Fruit fly (Drosophila melanogaster) whole organism, embryonic: ENCODE results near the gene SIDL.
A peak's percentile ranks its signal among the peaks of the same experiment; 100 is the strongest.

Source experiments
- Ada2b ChIP-seq: fragments of 200-800 bp; sonication (Bioruptor generic); IDR thresholded peaks from 2 replicates; pipeline ENCODE4 v1.3.6; 2022; ENCODE audit warnings: missing biosample characterization, missing genetic modification characterization
- Antp ChIP-seq: fragments of 200-800 bp; sonication (Bioruptor generic); optimal IDR thresholded peaks from 3 replicates; lab custom pipeline; 2016; ENCODE audit warnings: missing biosample characterization, missing genetic modification characterization
- CG10366 ChIP-seq: fragments of 200-800 bp; sonication (Bioruptor generic); IDR thresholded peaks from 2 replicates; pipeline ENCODE4 v1.3.6; 2022; ENCODE audit warnings: missing biosample characterization, missing genetic modification characterization
- CG11504 ChIP-seq: fragments of 200-800 bp; sonication (Bioruptor generic); optimal IDR thresholded peaks from 3 replicates; lab custom pipeline; 2019; ENCODE audit warnings: missing biosample characterization, mild to moderate bottlenecking, missing genetic modification characterization, moderate library complexity
- CG12219 ChIP-seq: fragments of 200-800 bp; sonication (Bioruptor generic); optimal IDR thresholded peaks from 3 replicates; lab custom pipeline; 2018; ENCODE audit warnings: missing biosample characterization, mild to moderate bottlenecking, missing genetic modification characterization
- CG12391 ChIP-seq: fragments of 200-800 bp; sonication (Bioruptor generic); optimal IDR thresholded peaks from 3 replicates; lab custom pipeline; 2018; ENCODE audit warnings: missing biosample characterization, mild to moderate bottlenecking, missing genetic modification characterization, moderate library complexity
- CG13624 ChIP-seq: fragments of 200-800 bp; sonication (Bioruptor generic); optimal IDR thresholded peaks from 2 replicates; lab custom pipeline; 2016; ENCODE audit warnings: missing biosample characterization, missing genetic modification characterization
- CG14667 ChIP-seq: fragments of 200-800 bp; sonication (Bioruptor generic); IDR thresholded peaks from 2 replicates; pipeline ENCODE4 v1.3.6; 2022; ENCODE audit warnings: missing biosample characterization, missing genetic modification characterization
- CG15601 ChIP-seq: fragments of 200-800 bp; sonication (Bioruptor generic); optimal IDR thresholded peaks from 3 replicates; lab custom pipeline; 2019; ENCODE audit warnings: missing biosample characterization, mild to moderate bottlenecking, missing genetic modification characterization, moderate library complexity
- CG1603 ChIP-seq: fragments of 200-800 bp; sonication (Bioruptor generic); optimal IDR thresholded peaks from 2 replicates; lab custom pipeline; 2019; ENCODE audit warnings: missing biosample characterization, mild to moderate bottlenecking, missing genetic modification characterization, moderate library complexity
- CG16813 ChIP-seq: fragments of 200-800 bp; sonication (Bioruptor generic); IDR thresholded peaks from 3 replicates; pipeline ENCODE4 v1.3.6; 2022; ENCODE audit warnings: missing biosample characterization, missing genetic modification characterization; ENCODE audit not compliant: partially characterized antibody
- CG18764 ChIP-seq: fragments of 200-800 bp; sonication (Bioruptor generic); optimal IDR thresholded peaks from 3 replicates; lab custom pipeline; 2016; ENCODE audit warnings: missing biosample characterization, missing genetic modification characterization
- CG2202 ChIP-seq: fragments of 200-800 bp; sonication (Bioruptor generic); optimal IDR thresholded peaks from 2 replicates; lab custom pipeline; 2018; ENCODE audit warnings: missing biosample characterization, mild to moderate bottlenecking, missing genetic modification characterization
- CG4617 ChIP-seq: fragments of 200-800 bp; sonication (Bioruptor generic); optimal IDR thresholded peaks from 3 replicates; lab custom pipeline; 2016; ENCODE audit warnings: missing biosample characterization, missing genetic modification characterization, borderline replicate concordance
- CG8359 ChIP-seq: fragments of 200-800 bp; sonication (Bioruptor generic); optimal IDR thresholded peaks from 2 replicates; lab custom pipeline; 2017; ENCODE audit warnings: missing biosample characterization, mild to moderate bottlenecking, missing genetic modification characterization, borderline replicate concordance
- CG8478 ChIP-seq: fragments of >200 bp; optimal IDR thresholded peaks from 2 replicates; lab custom pipeline; 2018
- CHES-1-like ChIP-seq: fragments of 200-800 bp; sonication (Bioruptor generic); optimal IDR thresholded peaks from 2 replicates; lab custom pipeline; 2016; ENCODE audit warnings: missing biosample characterization, missing genetic modification characterization
- Camta ChIP-seq: fragments of 200-800 bp; sonication (Bioruptor generic); optimal IDR thresholded peaks from 2 replicates; lab custom pipeline; 2016; ENCODE audit warnings: missing biosample characterization, missing genetic modification characterization
- Dp ChIP-seq: fragments of 200-800 bp; sonication (Bioruptor generic); optimal IDR thresholded peaks from 2 replicates; lab custom pipeline; 2018; ENCODE audit warnings: missing biosample characterization, mild to moderate bottlenecking, missing genetic modification characterization, moderate library complexity
- Dref ChIP-seq: fragments of 200-800 bp; sonication (Bioruptor generic); IDR thresholded peaks from 2 replicates; pipeline ENCODE4 v1.3.6; 2022; ENCODE audit warnings: missing biosample characterization, missing genetic modification characterization
- E2f2 ChIP-seq: fragments of 200-800 bp; sonication (Bioruptor generic); IDR thresholded peaks from 2 replicates; pipeline ENCODE4 v1.3.6; 2022; ENCODE audit warnings: missing biosample characterization, missing genetic modification characterization
- HLH4C ChIP-seq: fragments of 200-800 bp; sonication (Bioruptor generic); IDR thresholded peaks from 3 replicates; pipeline ENCODE4 v1.3.6; 2022; ENCODE audit warnings: missing biosample characterization, missing genetic modification characterization; ENCODE audit not compliant: partially characterized antibody
- HLHmδ ChIP-seq: fragments of 200-800 bp; sonication (Bioruptor generic); optimal IDR thresholded peaks from 2 replicates; lab custom pipeline; 2018; ENCODE audit warnings: missing biosample characterization, mild to moderate bottlenecking, missing genetic modification characterization, moderate library complexity
- Hmx ChIP-seq: fragments of 200-800 bp; sonication (Bioruptor generic); optimal IDR thresholded peaks from 2 replicates; lab custom pipeline; 2016; ENCODE audit warnings: missing biosample characterization, missing genetic modification characterization
- Myb ChIP-seq: fragments of 200-800 bp; sonication (Bioruptor generic); optimal IDR thresholded peaks from 2 replicates; lab custom pipeline; 2016; ENCODE audit warnings: missing biosample characterization, missing genetic modification characterization
- NC2β ChIP-seq: fragments of 200-800 bp; sonication (Bioruptor generic); optimal IDR thresholded peaks from 2 replicates; lab custom pipeline; 2016; ENCODE audit warnings: missing biosample characterization, missing genetic modification characterization
- NfI ChIP-seq: fragments of 200-800 bp; sonication (Bioruptor generic); optimal IDR thresholded peaks from 3 replicates; lab custom pipeline; 2018; ENCODE audit warnings: missing biosample characterization, mild to moderate bottlenecking, missing genetic modification characterization, moderate library complexity
- Ptx1 ChIP-seq: fragments of 200-800 bp; sonication (Bioruptor generic); IDR thresholded peaks from 2 replicates; pipeline ENCODE4 v1.3.6; 2022; ENCODE audit warnings: missing biosample characterization, missing genetic modification characterization
- Sin3A ChIP-seq: fragments of >200 bp; optimal IDR thresholded peaks from 2 replicates; lab custom pipeline; 2018
- Sry-δ ChIP-seq: fragments of 200-800 bp; sonication (Bioruptor generic); optimal IDR thresholded peaks from 2 replicates; lab custom pipeline; 2016; ENCODE audit warnings: missing biosample characterization, missing genetic modification characterization
- amos ChIP-seq: fragments of 200-800 bp; sonication (Bioruptor generic); IDR thresholded peaks from 2 replicates; pipeline ENCODE4 v1.3.6; 2022; ENCODE audit warnings: missing biosample characterization, missing genetic modification characterization; ENCODE audit not compliant: partially characterized antibody
- ato ChIP-seq: fragments of 200-800 bp; sonication (Bioruptor generic); IDR thresholded peaks from 2 replicates; pipeline ENCODE4 v1.3.6; 2022; ENCODE audit warnings: missing biosample characterization, missing genetic modification characterization; ENCODE audit not compliant: partially characterized antibody
- chm ChIP-seq: fragments of 200-800 bp; sonication (Bioruptor generic); IDR thresholded peaks from 2 replicates; pipeline ENCODE4 v1.3.6; 2022; ENCODE audit warnings: missing biosample characterization, missing genetic modification characterization
- crol ChIP-seq: fragments of 200-800 bp; sonication (Bioruptor generic); IDR thresholded peaks from 2 replicates; pipeline ENCODE4 v1.3.6; 2022; ENCODE audit warnings: missing biosample characterization, missing genetic modification characterization
- dmrt11E ChIP-seq: fragments of 200-800 bp; sonication (Bioruptor generic); optimal IDR thresholded peaks from 3 replicates; lab custom pipeline; 2018; ENCODE audit warnings: missing biosample characterization, mild to moderate bottlenecking, missing genetic modification characterization, moderate library complexity
- esg ChIP-seq: fragments of 200-800 bp; sonication (Bioruptor generic); conservative IDR thresholded peaks from 2 replicates; pipeline ENCODE4 v1.3.6; 2022; ENCODE audit warnings: missing biosample characterization, missing genetic modification characterization
- hbn ChIP-seq: fragments of 200-800 bp; sonication (Bioruptor generic); IDR thresholded peaks from 2 replicates; pipeline ENCODE4 v1.3.6; 2022; ENCODE audit warnings: missing biosample characterization, missing genetic modification characterization; ENCODE audit not compliant: partially characterized antibody
- jumu ChIP-seq: fragments of 200-800 bp; sonication (Bioruptor generic); optimal IDR thresholded peaks from 3 replicates; lab custom pipeline; 2016; ENCODE audit warnings: missing biosample characterization, missing genetic modification characterization
- kah ChIP-seq: fragments of 200-800 bp; sonication (Bioruptor generic); optimal IDR thresholded peaks from 2 replicates; lab custom pipeline; 2018; ENCODE audit warnings: missing biosample characterization, mild to moderate bottlenecking, missing genetic modification characterization
- mld ChIP-seq: fragments of 200-800 bp; sonication (Bioruptor generic); IDR thresholded peaks from 3 replicates; pipeline ENCODE4 v1.3.6; 2022; ENCODE audit warnings: missing biosample characterization, missing genetic modification characterization; ENCODE audit not compliant: partially characterized antibody
- phol ChIP-seq: fragments of 200-800 bp; sonication (Bioruptor generic); optimal IDR thresholded peaks from 3 replicates; lab custom pipeline; 2018; ENCODE audit warnings: missing biosample characterization, mild to moderate bottlenecking, missing genetic modification characterization, moderate library complexity
- pum ChIP-seq: fragments of 200-800 bp; sonication (Bioruptor generic); optimal IDR thresholded peaks from 2 replicates; lab custom pipeline; 2016; ENCODE audit warnings: missing biosample characterization, missing genetic modification characterization
- rib ChIP-seq: fragments of 200-800 bp; sonication (Bioruptor generic); IDR thresholded peaks from 2 replicates; pipeline ENCODE4 v1.3.6; 2022; ENCODE audit warnings: missing biosample characterization, missing genetic modification characterization
- row ChIP-seq: fragments of 200-800 bp; sonication (Bioruptor generic); IDR thresholded peaks from 3 replicates; pipeline ENCODE4 v1.3.6; 2022; ENCODE audit warnings: missing biosample characterization, missing genetic modification characterization
- tin ChIP-seq: fragments of 200-800 bp; sonication (Bioruptor generic); optimal IDR thresholded peaks from 3 replicates; lab custom pipeline; 2016; ENCODE audit warnings: missing biosample characterization, missing genetic modification characterization
- tup ChIP-seq: fragments of 200-800 bp; sonication (Bioruptor generic); optimal IDR thresholded peaks from 2 replicates; lab custom pipeline; 2016; ENCODE audit warnings: missing biosample characterization, mild to moderate bottlenecking, missing genetic modification characterization, moderate library complexity
- unc-4 ChIP-seq: fragments of 200-800 bp; sonication (Bioruptor generic); IDR thresholded peaks from 2 replicates; pipeline ENCODE4 v1.3.6; 2022; ENCODE audit warnings: missing biosample characterization, missing genetic modification characterization; ENCODE audit not compliant: partially characterized antibody
- wdn ChIP-seq: fragments of 200-800 bp; sonication (Bioruptor generic); IDR thresholded peaks from 2 replicates; pipeline ENCODE4 v1.3.6; 2022; ENCODE audit warnings: missing biosample characterization, missing genetic modification characterization
- zfh2 ChIP-seq: fragments of 200-800 bp; sonication (Bioruptor generic); optimal IDR thresholded peaks from 2 replicates; lab custom pipeline; 2016; ENCODE audit warnings: missing biosample characterization, missing genetic modification characterization

The SIDL gene

dm6 chr3R:15265406-15266040, 46.8 kb upstream of the SIDL start, which contains the start of gene ATPsynO (continued):
- TF ChIP-seq chm (GFP tag; lab: Robert Waterston, UW) (no peak), CG13624 (peak; percentile 28), CG8359 (no peak), CG15601 (tag; lab: Kevin White, UChicago) (peak; percentile 28), Myb (GFP tag; lab: Kevin White, UChicago) (peak; percentile 51), HLHmδ (GFP tag; lab: Kevin White, UChicago) (no peak), Camta (GFP tag; lab: Kevin White, UChicago) (no peak), CG2202 (tag; lab: Kevin White, UChicago) (peak; percentile 14), NfI (peak; percentile 29), zfh2 (GFP tag; lab: Kevin White, UChicago) (no peak), tin (GFP tag; lab: Kevin White, UChicago) (peak; percentile 11), kah (no peak), row (GFP tag; lab: Robert Waterston, UW) (peak; percentile 78), CG8478 (lab: Kevin White, UChicago) (no peak), hbn (GFP tag; lab: Robert Waterston, UW) (no peak), dmrt11E (peak; percentile 26), CG12391 (peak; percentile 62), Sin3A (lab: Kevin White, UChicago) (peak; percentile 23), CG4617 (peak; percentile 69), Antp (GFP tag; lab: Kevin White, UChicago) (no peak), Sry-δ (GFP tag; lab: Kevin White, UChicago) (peak; percentile 64), CG16813 (GFP tag; lab: Robert Waterston, UW) (0 out of 3 replicates have a peak, but pooled peaks have one; percentile 42), CG1603 (peak; percentile 79), Ptx1 (GFP tag; lab: Robert Waterston, UW) (no peak), wdn (GFP tag; lab: Robert Waterston, UW) (no peak), CHES-1-like (GFP tag; lab: Kevin White, UChicago) (peak; percentile 17), tup (GFP tag; lab: Kevin White, UChicago) (no peak), Ada2b (no peak)
- TF ChIP-seq, all 482 proteins: peak for 109

dm6 chr3R:15263946-15264345, 45.3 kb upstream of the SIDL start:
- 0 out of 2 replicates have a peak, but pooled peaks have one; percentile 30 for TF ChIP-seq ato (GFP tag; lab: Robert Waterston, UW)
- TF ChIP-seq unc-4 (GFP tag; lab: Robert Waterston, UW): peak; percentile 37
- 0 out of 3 replicates have a peak, but pooled peaks have one; percentile 17 for TF ChIP-seq mld (GFP tag; lab: Robert Waterston, UW)
- no peak for TF ChIP-seq pum (GFP tag; lab: Kevin White, UChicago)
- TF ChIP-seq CG16813 (GFP tag; lab: Robert Waterston, UW): 0 out of 3 replicates have a peak, but pooled peaks have one; percentile 16
- TF ChIP-seq Dref (GFP tag; lab: Robert Waterston, UW): peak; percentile 65
- peak; percentile 30 for TF ChIP-seq phol (tag; lab: Kevin White, UChicago)
- TF ChIP-seq amos: peak; percentile 33; the same call in 1 of the 2 replicates
- TF ChIP-seq esg: no peak
- no peak for TF ChIP-seq jumu (GFP tag; lab: Kevin White, UChicago)
- peak; percentile 30 for TF ChIP-seq hbn (GFP tag; lab: Robert Waterston, UW)
- peak; percentile 6; the same call in 2 of the 3 replicates for TF ChIP-seq HLH4C (GFP tag; lab: Robert Waterston, UW)
- no peak for TF ChIP-seq CG12219 (GFP tag; lab: Kevin White, UChicago)
- peak; percentile 43; the same call in 1 of the 2 replicates for TF ChIP-seq E2f2 (GFP tag; lab: Robert Waterston, UW)
- no peak for TF ChIP-seq rib (GFP tag; lab: Robert Waterston, UW)
- TF ChIP-seq Hmx (GFP tag; lab: Kevin White, UChicago): no peak
- TF ChIP-seq CG14667 (GFP tag; lab: Robert Waterston, UW): no peak
- TF ChIP-seq crol (GFP tag; lab: Robert Waterston, UW): peak; percentile 87
- no peak for TF ChIP-seq CG10366 (GFP tag; lab: Robert Waterston, UW)
- peak; percentile 29 for TF ChIP-seq Dp (GFP tag; lab: Kevin White, UChicago)
- TF ChIP-seq CG11504 (tag; lab: Kevin White, UChicago): no peak
- TF ChIP-seq CG18764 (GFP tag; lab: Kevin White, UChicago): no peak
- no peak for TF ChIP-seq NC2β (GFP tag; lab: Kevin White, UChicago)
- TF ChIP-seq, all 482 proteins: peak for 12
